Fruit fly (Drosophila melanogaster): ENCODE measurements around the gene CG12541.

DNA sequence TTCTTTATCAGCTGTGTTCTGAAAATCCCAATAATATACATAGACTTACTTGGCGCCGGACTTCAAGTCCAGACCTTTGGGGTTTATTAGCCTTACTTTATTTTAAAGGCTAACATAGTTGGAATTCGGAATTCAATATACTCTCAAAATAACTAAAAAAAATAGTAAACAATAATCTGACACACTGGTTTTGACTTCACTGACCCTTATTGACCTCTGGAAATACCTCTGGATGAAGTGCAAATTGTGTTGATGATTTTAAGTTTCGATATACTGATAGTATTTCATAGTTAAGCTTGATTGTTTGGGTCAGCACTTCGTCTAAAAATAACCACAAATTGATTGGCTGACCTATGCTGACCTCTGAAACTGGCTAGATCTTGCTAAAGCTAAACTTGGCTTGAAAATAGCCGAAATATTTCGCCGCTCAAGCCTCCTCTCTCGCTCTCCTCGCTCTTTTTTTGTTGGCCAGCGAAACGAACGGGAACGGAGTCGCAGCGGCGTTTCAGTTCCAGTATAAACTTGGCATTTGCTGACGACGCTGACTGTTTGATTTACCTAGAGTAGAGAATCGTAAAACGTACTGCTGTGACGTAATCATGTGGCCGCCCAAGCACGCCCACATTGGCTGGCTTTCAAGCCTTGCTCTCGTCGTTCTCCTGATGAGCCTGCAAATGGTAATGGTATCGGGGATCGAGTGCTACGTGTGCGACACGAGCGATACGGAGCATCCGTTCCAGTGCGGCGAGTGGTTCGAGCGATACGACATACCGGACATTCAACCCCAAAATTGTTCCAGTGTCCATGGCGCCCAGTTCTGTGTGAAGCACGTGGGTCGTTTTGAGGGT lies 79.6 kb downstream of the CG12541 start, which contains the start of gene bou:
- TF ChIP-seq CG33213 (GFP tag; optimal IDR thresholded peaks at IDR 0.05) (no peak), fru (optimal IDR thresholded peaks at IDR 0.05) (no peak), CG9876 (GFP tag; optimal IDR thresholded peaks at IDR 0.05) (no peak), CG10209 (GFP tag; optimal IDR thresholded peaks at IDR 0.05) (no peak), Optix (GFP tag; IDR thresholded peaks at IDR 0.05) (no peak), CG15514 (GFP tag; optimal IDR thresholded peaks at IDR 0.05) (no peak), danr (GFP tag; IDR thresholded peaks at IDR 0.05) (no peak)

Data from whole organism, embryonic.